Worm (Caenorhabditis elegans): Measurements from ENCODE around the gene C25H3.10.

Gene C25H3.10

DNA sequence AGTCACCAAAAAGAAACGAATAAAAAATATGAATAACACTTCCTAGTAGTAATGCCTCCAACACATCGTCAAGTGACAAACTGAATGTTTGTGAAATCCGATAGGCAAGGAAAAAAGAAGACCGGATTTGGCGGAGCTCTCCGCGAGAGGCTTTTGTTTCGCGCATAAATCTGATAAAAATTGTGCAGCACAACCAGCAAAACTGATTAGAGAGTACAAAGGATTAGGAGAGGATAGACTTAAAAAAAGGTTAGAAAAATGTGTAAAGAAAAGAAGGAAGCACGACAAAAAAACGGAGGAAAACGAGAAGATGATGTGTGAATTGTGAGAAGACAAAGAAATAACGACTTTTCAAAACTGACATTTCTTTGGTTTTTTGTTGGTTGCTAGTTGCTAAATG is 28.9 kb upstream of the C25H3.10 start, which contains the start of gene rab-3:
Gene rab-3, minus strand, starts transcription at position 147 of the 400 bp plus-strand sequence.
- TF ChIP-seq ces-1 (GFP tag; optimal IDR thresholded peaks at IDR 0.05) (peak; percentile 72), ceh-39 (tag; optimal IDR thresholded peaks at IDR 0.05) (no peak)

DNA sequence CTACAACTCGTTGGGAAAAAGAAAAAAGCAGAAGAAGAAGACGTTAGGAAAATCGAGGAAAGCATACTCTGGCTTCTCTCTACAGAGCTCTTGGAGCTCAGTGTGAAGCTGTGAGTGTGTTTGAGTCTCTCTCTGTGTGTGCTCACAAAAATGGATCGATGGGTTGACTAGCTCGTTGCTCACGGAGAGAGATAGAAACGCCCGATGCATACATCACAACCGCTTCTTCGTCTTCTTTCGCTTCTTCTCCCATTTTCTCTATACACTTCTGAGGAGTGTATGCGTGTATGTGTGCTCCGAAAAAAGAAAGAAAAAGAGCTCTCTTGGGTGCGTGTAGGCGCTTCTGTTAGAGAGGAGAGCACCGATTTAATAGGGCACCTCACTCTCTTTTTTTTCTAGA is 26.3 kb upstream of the C25H3.10 start:
- TF ChIP-seq ces-1 (GFP tag; optimal IDR thresholded peaks at IDR 0.05), result peak; percentile 63
- no peak for TF ChIP-seq pha-4 (tag; optimal IDR thresholded peaks at IDR 0.05)
- no peak for TF ChIP-seq mab-5 (tag; optimal IDR thresholded peaks at IDR 0.05)
- peak; percentile 25 for TF ChIP-seq mep-1 (tag; optimal IDR thresholded peaks at IDR 0.05)
- no peak for TF ChIP-seq zip-8 (tag; optimal IDR thresholded peaks at IDR 0.05)
- no peak for TF ChIP-seq nhr-76 (tag; optimal IDR thresholded peaks at IDR 0.05)
- no peak for TF ChIP-seq ceh-39 (tag; optimal IDR thresholded peaks at IDR 0.05)
- TF ChIP-seq elt-3 (tag; optimal IDR thresholded peaks at IDR 0.05), result no peak
- TF ChIP-seq nhr-28 (tag; optimal IDR thresholded peaks at IDR 0.05), result no peak
- TF ChIP-seq hlh-1 (tag; optimal IDR thresholded peaks at IDR 0.05), result no peak

ce11 chrII:5719848-5720247 is 21.1 kb upstream of the C25H3.10 start, which contains the start of gene damt-1:
Gene damt-1, plus strand, starts transcription at chrII:5720148.
- TF ChIP-seq sem-2 (GFP tag; optimal IDR thresholded peaks at IDR 0.05) (no peak), ham-2 (GFP tag; optimal IDR thresholded peaks at IDR 0.05) (no peak), flh-1 (GFP tag; optimal IDR thresholded peaks at IDR 0.05) (no peak)

ce11 chrII:5717831-5718230 is 19.1 kb upstream of the C25H3.10 start, which contains the start of gene zipt-3:
Gene zipt-3, plus strand, starts transcription at chrII:5718131.
- TF ChIP-seq sem-2 (GFP tag; optimal IDR thresholded peaks at IDR 0.05) (no peak), snpc-4 (tag; optimal IDR thresholded peaks at IDR 0.05) (no peak), nhr-2 (tag; optimal IDR thresholded peaks at IDR 0.05) (no peak), ceh-39 (tag; optimal IDR thresholded peaks at IDR 0.05) (no peak), ceh-43 (GFP tag; optimal IDR thresholded peaks at IDR 0.05) (no peak), nhr-28 (tag; optimal IDR thresholded peaks at IDR 0.05) (no peak), nhr-237 (tag; optimal IDR thresholded peaks at IDR 0.05) (no peak), unc-62 (GFP tag; optimal IDR thresholded peaks at IDR 0.05) (no peak), M03D4.4 (tag; optimal IDR thresholded peaks at IDR 0.05) (no peak), blmp-1 (tag; optimal IDR thresholded peaks at IDR 0.05) (no peak), unc-39 (tag; optimal IDR thresholded peaks at IDR 0.05) (no peak), lsy-2 (tag; optimal IDR thresholded peaks at IDR 0.05) (no peak), ces-1 (GFP tag; optimal IDR thresholded peaks at IDR 0.05) (no peak), pha-4 (tag; optimal IDR thresholded peaks at IDR 0.05) (no peak), lin-13 (tag; optimal IDR thresholded peaks at IDR 0.05) (no peak), lin-32 (GFP tag; optimal IDR thresholded peaks at IDR 0.05) (no peak), mep-1 (tag; optimal IDR thresholded peaks at IDR 0.05) (no peak), flh-1 (GFP tag; optimal IDR thresholded peaks at IDR 0.05) (no peak)

DNA sequence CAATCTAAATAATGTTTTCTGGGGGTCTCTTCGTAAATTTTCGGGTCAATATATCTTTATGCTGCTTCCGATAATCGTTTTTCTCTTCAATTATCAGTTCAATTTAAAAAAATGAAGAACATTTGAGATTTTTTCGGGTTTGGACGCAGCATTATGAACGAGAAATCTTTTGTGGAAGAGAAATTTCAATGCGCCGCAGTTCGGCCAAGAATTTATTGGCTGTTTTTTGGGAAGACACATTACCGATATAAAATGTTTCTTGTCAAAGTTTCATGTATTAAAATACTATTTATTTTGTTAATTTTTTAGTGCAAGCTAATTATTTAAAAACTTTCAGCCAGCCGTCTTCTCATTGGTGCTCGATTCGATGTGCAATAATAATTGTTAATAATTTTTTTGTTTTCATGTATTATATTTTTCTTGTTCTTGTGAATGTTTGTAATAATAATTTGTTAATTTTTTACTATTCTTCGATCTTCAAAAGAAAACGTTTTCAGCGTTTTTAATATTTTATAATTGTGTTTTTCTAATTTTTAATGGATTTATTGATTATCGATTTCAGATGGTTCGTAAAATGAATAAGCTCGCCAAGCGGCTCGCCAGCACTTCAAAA is 17.1 kb upstream of the C25H3.10 start, which contains the start of the genes C18A3.10 and C18A3.3:
Gene C18A3.10, minus strand, starts transcription at position 101 of the 613 bp plus-strand sequence.
Gene C18A3.3, plus strand, starts transcription at position 563 of the 613 bp plus-strand sequence.
- TF ChIP-seq nhr-28 (tag; optimal IDR thresholded peaks at IDR 0.05) (no peak), ceh-39 (tag; optimal IDR thresholded peaks at IDR 0.05) (no peak), unc-62 (GFP tag; optimal IDR thresholded peaks at IDR 0.05) (no peak), sem-2 (GFP tag; optimal IDR thresholded peaks at IDR 0.05) (no peak), zip-8 (tag; optimal IDR thresholded peaks at IDR 0.05) (no peak), nhr-76 (tag; optimal IDR thresholded peaks at IDR 0.05) (no peak), tbx-8 (GFP tag; optimal IDR thresholded peaks at IDR 0.05) (no peak), unc-120 (tag; optimal IDR thresholded peaks at IDR 0.05; ENCODE audit: poor library complexity, severe bottlenecking) (no peak), ces-1 (GFP tag; optimal IDR thresholded peaks at IDR 0.05) (no peak), ceh-83 (GFP tag; optimal IDR thresholded peaks at IDR 0.05) (no peak), nhr-237 (tag; optimal IDR thresholded peaks at IDR 0.05) (no peak), ztf-11 (tag; optimal IDR thresholded peaks at IDR 0.05) (no peak), mab-5 (tag; optimal IDR thresholded peaks at IDR 0.05) (no peak), mep-1 (tag; optimal IDR thresholded peaks at IDR 0.05) (no peak), lsy-2 (tag; optimal IDR thresholded peaks at IDR 0.05) (no peak), nhr-2 (tag; optimal IDR thresholded peaks at IDR 0.05) (no peak), drap-1 (GFP tag; optimal IDR thresholded peaks at IDR 0.05) (no peak), ceh-43 (GFP tag; optimal IDR thresholded peaks at IDR 0.05) (no peak), pha-4 (tag; optimal IDR thresholded peaks at IDR 0.05) (no peak)

ce11 chrII:5714807-5715206 is 16.0 kb upstream of the C25H3.10 start, which contains the start of the genes tiar-1 and lelo-4:
Gene tiar-1, minus strand, starts transcription at chrII:5714823.
Gene lelo-4, plus strand, starts transcription at chrII:5714924.
- no peak for TF ChIP-seq nhr-76 (tag; optimal IDR thresholded peaks at IDR 0.05)
- no peak for TF ChIP-seq elt-3 (tag; optimal IDR thresholded peaks at IDR 0.05)
- TF ChIP-seq unc-39 (tag; optimal IDR thresholded peaks at IDR 0.05), result no peak
- TF ChIP-seq ceh-83 (GFP tag; optimal IDR thresholded peaks at IDR 0.05), result no peak
- TF ChIP-seq nhr-2 (tag; optimal IDR thresholded peaks at IDR 0.05), result no peak
- no peak for TF ChIP-seq snpc-4 (tag; optimal IDR thresholded peaks at IDR 0.05)
- TF ChIP-seq bed-3 (GFP tag; optimal IDR thresholded peaks at IDR 0.05), result no peak
- no peak for TF ChIP-seq zip-8 (tag; optimal IDR thresholded peaks at IDR 0.05)
- TF ChIP-seq nhr-237 (tag; optimal IDR thresholded peaks at IDR 0.05), result peak; percentile 49
- TF ChIP-seq lsy-2 (tag; optimal IDR thresholded peaks at IDR 0.05), result peak; percentile 74
- peak; percentile 47 for TF ChIP-seq ceh-39 (tag; optimal IDR thresholded peaks at IDR 0.05)
- no peak for TF ChIP-seq sem-2 (GFP tag; optimal IDR thresholded peaks at IDR 0.05)
- peak; percentile 46 for TF ChIP-seq hlh-1 (tag; optimal IDR thresholded peaks at IDR 0.05)
- TF ChIP-seq elt-1 (tag; optimal IDR thresholded peaks at IDR 0.05; ENCODE audit: borderline replicate concordance, insufficient read depth), result no peak
- peak; percentile 35 for TF ChIP-seq sptf-1 (tag; optimal IDR thresholded peaks at IDR 0.05)
- peak; percentile 7 for TF ChIP-seq M03D4.4 (tag; optimal IDR thresholded peaks at IDR 0.05)
- TF ChIP-seq unc-120 (tag; optimal IDR thresholded peaks at IDR 0.05; ENCODE audit: poor library complexity, severe bottlenecking), result no peak
- peak; percentile 53 for TF ChIP-seq lin-13 (tag; optimal IDR thresholded peaks at IDR 0.05)
- TF ChIP-seq pha-4 (tag; optimal IDR thresholded peaks at IDR 0.05), result peak; percentile 45
- no peak for TF ChIP-seq blmp-1 (tag; optimal IDR thresholded peaks at IDR 0.05)
- TF ChIP-seq mep-1 (tag; optimal IDR thresholded peaks at IDR 0.05), result peak; percentile 77
- TF ChIP-seq mls-2 (tag; optimal IDR thresholded peaks at IDR 0.05), result peak; percentile 57
- TF ChIP-seq flh-1 (GFP tag; optimal IDR thresholded peaks at IDR 0.05), result no peak

Measured in whole organism, mixed stage, embryonic.